In the genomic region with DNA sequence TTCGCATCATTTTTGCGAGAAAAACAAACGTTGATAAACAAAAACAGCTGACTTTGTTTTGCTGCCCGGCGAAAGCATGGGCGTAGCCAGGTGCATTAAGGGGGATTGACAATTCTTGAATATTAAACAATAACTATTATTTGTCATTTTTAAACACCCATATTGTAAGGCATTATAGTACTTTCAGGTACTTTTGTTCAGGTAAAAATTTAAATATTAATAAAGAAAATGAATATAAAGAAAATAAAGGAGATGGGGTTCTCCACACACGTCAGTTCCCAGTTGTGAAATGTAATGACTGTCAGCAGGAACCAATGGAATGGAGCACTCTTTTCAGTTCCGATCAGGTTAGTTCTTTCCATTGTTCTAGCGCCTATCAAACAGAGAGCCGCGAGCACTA, we compare ENCODE assay signal across 1 fruit fly cellular context.
TF ChIP-seq lines count a peak whose summit lies in the region.

Gene Coq3 (minus strand): TSS at position 58 of the 400 bp plus-strand sequence.
Gene Pld3 (plus strand): TSS at position 294 of the 400 bp plus-strand sequence.

TF ChIP-seq in whole organism, embryonic, 481 proteins besides CTCF, POLR2A, EP300 and RAD21 (continued from another document and continues in another):
- peak; percentile 86 for TF ChIP-seq CG12391 (tag; optimal IDR thresholded peaks at IDR 0.05; lab: Kevin White, UChicago)
- TF ChIP-seq dm (GFP tag; optimal IDR thresholded peaks at IDR 0.05; lab: Kevin White, UChicago), result no peak
- TF ChIP-seq GATAe (GFP tag; conservative IDR thresholded peaks at IDR 0.05; lab: Robert Waterston, UW), result no peak
- no peak for TF ChIP-seq bbx (GFP tag; IDR thresholded peaks at IDR 0.05; lab: Robert Waterston, UW; ENCODE audit: partially characterized antibody)
- peak; percentile 75 for TF ChIP-seq CG1603 (tag; optimal IDR thresholded peaks at IDR 0.05; lab: Kevin White, UChicago)
- TF ChIP-seq Sry-β (GFP tag; optimal IDR thresholded peaks at IDR 0.05; lab: Kevin White, UChicago), result no peak
- TF ChIP-seq dmrt99B (tag; optimal IDR thresholded peaks at IDR 0.05; lab: Kevin White, UChicago), result peak; percentile 86
- TF ChIP-seq Hr78 (GFP tag; optimal IDR thresholded peaks at IDR 0.05; lab: Kevin White, UChicago), result no peak
- peak; percentile 14 for TF ChIP-seq Myb (GFP tag; optimal IDR thresholded peaks at IDR 0.05; lab: Kevin White, UChicago)
- peak; percentile 54 for TF ChIP-seq CG1647 (GFP tag; optimal IDR thresholded peaks at IDR 0.05; lab: Kevin White, UChicago)
- TF ChIP-seq cg (GFP tag; optimal IDR thresholded peaks at IDR 0.05; lab: Kevin White, UChicago), result no peak
- peak; percentile 83 for TF ChIP-seq CG8924 (tag; optimal IDR thresholded peaks at IDR 0.05; lab: Kevin White, UChicago)
- peak; percentile 73 to 83 for TF ChIP-seq dpn (GFP tag; optimal IDR thresholded peaks at IDR 0.05; lab: Kevin White, UChicago)
- TF ChIP-seq CG10209 (GFP tag; optimal IDR thresholded peaks at IDR 0.05; lab: Kevin White, UChicago), result peak; percentile 81
- TF ChIP-seq ind (GFP tag; optimal IDR thresholded peaks at IDR 0.05; lab: Kevin White, UChicago), result peak; percentile 89
- peak; percentile 39 for TF ChIP-seq CG5180 (GFP tag; optimal IDR thresholded peaks at IDR 0.05; lab: Kevin White, UChicago)
- TF ChIP-seq CG1602 (GFP tag; optimal IDR thresholded peaks at IDR 0.05; lab: Kevin White, UChicago), result peak; percentile 72
- peak; percentile 73 for TF ChIP-seq chn (GFP tag; optimal IDR thresholded peaks at IDR 0.05; lab: Kevin White, UChicago)
- TF ChIP-seq emc (GFP tag; optimal IDR thresholded peaks at IDR 0.05; lab: Kevin White, UChicago), result no peak
- peak; percentile 70; the same call in 2 of the 3 replicates for TF ChIP-seq H15 (GFP tag; IDR thresholded peaks at IDR 0.05; lab: Robert Waterston, UW)
- peak; percentile 80 for TF ChIP-seq HHEX (GFP tag; optimal IDR thresholded peaks at IDR 0.05; lab: Kevin White, UChicago)
- TF ChIP-seq CG6813 (GFP tag; optimal IDR thresholded peaks at IDR 0.05; lab: Kevin White, UChicago), result peak; percentile 68
- TF ChIP-seq CG42726 (GFP tag; IDR thresholded peaks at IDR 0.05; lab: Robert Waterston, UW; ENCODE audit: partially characterized antibody), result no peak
- no peak for TF ChIP-seq amos (GFP tag; IDR thresholded peaks at IDR 0.05; lab: Robert Waterston, UW; ENCODE audit: partially characterized antibody)
- TF ChIP-seq Lpt (GFP tag; optimal IDR thresholded peaks at IDR 0.05; lab: Kevin White, UChicago), result no peak
- peak; percentile 71 for TF ChIP-seq CG6254 (GFP tag; optimal IDR thresholded peaks at IDR 0.05; lab: Kevin White, UChicago)
- peak; percentile 75; the same call in 2 of the 3 replicates for TF ChIP-seq CG2889 (GFP tag; IDR thresholded peaks at IDR 0.05; lab: Robert Waterston, UW)
- TF ChIP-seq org-1 (GFP tag; optimal IDR thresholded peaks at IDR 0.05; lab: Kevin White, UChicago), result peak; percentile 57
- no peak for TF ChIP-seq CG2129 (GFP tag; IDR thresholded peaks at IDR 0.05; lab: Robert Waterston, UW; ENCODE audit: partially characterized antibody)
- TF ChIP-seq Gug (GFP tag; IDR thresholded peaks at IDR 0.05; lab: Robert Waterston, UW), result peak; percentile 90
- peak; percentile 50 for TF ChIP-seq wdn (GFP tag; IDR thresholded peaks at IDR 0.05; lab: Robert Waterston, UW)
- peak; percentile 93 for TF ChIP-seq Drgx (GFP tag; IDR thresholded peaks at IDR 0.05; lab: Robert Waterston, UW)
- peak; percentile 72 for TF ChIP-seq Dip3 (GFP tag; optimal IDR thresholded peaks at IDR 0.05; lab: Kevin White, UChicago)
- TF ChIP-seq HLH54F (GFP tag; optimal IDR thresholded peaks at IDR 0.05; lab: Kevin White, UChicago), result peak; percentile 71
- peak; percentile 25 for TF ChIP-seq en (GFP tag; optimal IDR thresholded peaks at IDR 0.05; lab: Kevin White, UChicago)
- peak; percentile 84 for TF ChIP-seq CG15269 (tag; optimal IDR thresholded peaks at IDR 0.05; lab: Kevin White, UChicago)
- peak; percentile 87 for TF ChIP-seq gem (tag; optimal IDR thresholded peaks at IDR 0.05; lab: Kevin White, UChicago)
- TF ChIP-seq D19A (tag; optimal IDR thresholded peaks at IDR 0.05; lab: Kevin White, UChicago), result peak; percentile 72
- TF ChIP-seq CG12942 (GFP tag; optimal IDR thresholded peaks at IDR 0.05; lab: Kevin White, UChicago), result peak; percentile 69
- peak; percentile 75 for TF ChIP-seq CG18476 (GFP tag; optimal IDR thresholded peaks at IDR 0.05; lab: Kevin White, UChicago)
- peak; percentile 74 for TF ChIP-seq CG10267 (tag; optimal IDR thresholded peaks at IDR 0.05; lab: Kevin White, UChicago)
- 0 out of 3 replicates have a peak, but pooled peaks have one; percentile 36 for TF ChIP-seq sr (GFP tag; IDR thresholded peaks at IDR 0.05; lab: Robert Waterston, UW)
- TF ChIP-seq CG9609 (GFP tag; optimal IDR thresholded peaks at IDR 0.05; lab: Kevin White, UChicago), result peak; percentile 71
- peak; percentile 80 for TF ChIP-seq NFAT (GFP tag; IDR thresholded peaks at IDR 0.05; lab: Robert Waterston, UW)
- TF ChIP-seq MTF-1 (GFP tag; optimal IDR thresholded peaks at IDR 0.05; lab: Kevin White, UChicago; ENCODE audit: borderline replicate concordance), result peak; percentile 32
- no peak for TF ChIP-seq CG4282 (GFP tag; optimal IDR thresholded peaks at IDR 0.05; lab: Kevin White, UChicago)
- peak; percentile 63 for TF ChIP-seq CG14050 (GFP tag; IDR thresholded peaks at IDR 0.05; lab: Robert Waterston, UW)
- peak; percentile 75 for TF ChIP-seq Usf (GFP tag; optimal IDR thresholded peaks at IDR 0.05; lab: Kevin White, UChicago)
- no peak for TF ChIP-seq sd (tag; optimal IDR thresholded peaks at IDR 0.05; lab: Kevin White, UChicago)
- peak; percentile 79 for TF ChIP-seq ara (GFP tag; IDR thresholded peaks at IDR 0.05; lab: Robert Waterston, UW)
- no peak for TF ChIP-seq cad (GFP tag; optimal IDR thresholded peaks at IDR 0.05; lab: Kevin White, UChicago)
- peak; percentile 0 for TF ChIP-seq NK7.1 (GFP tag; optimal IDR thresholded peaks at IDR 0.05; lab: Kevin White, UChicago)
- peak; percentile 86 for TF ChIP-seq PHDP (tag; optimal IDR thresholded peaks at IDR 0.05; lab: Kevin White, UChicago)
- TF ChIP-seq CG33557 (GFP tag; optimal IDR thresholded peaks at IDR 0.05; lab: Kevin White, UChicago), result peak; percentile 54
- TF ChIP-seq HmgD (GFP tag; optimal IDR thresholded peaks at IDR 0.05; lab: Kevin White, UChicago), result no peak
- peak; percentile 80 for TF ChIP-seq bcd (GFP tag; optimal IDR thresholded peaks at IDR 0.05; lab: Kevin White, UChicago)
- peak; percentile 80 for TF ChIP-seq cwo (GFP tag; optimal IDR thresholded peaks at IDR 0.05; lab: Kevin White, UChicago)
- no peak for TF ChIP-seq tll (GFP tag; optimal IDR thresholded peaks at IDR 0.05; lab: Kevin White, UChicago)
- TF ChIP-seq CG14014 (GFP tag; IDR thresholded peaks at IDR 0.05; lab: Robert Waterston, UW), result peak; percentile 81
- peak; percentile 37 for TF ChIP-seq ash1 (GFP tag; optimal IDR thresholded peaks at IDR 0.05; lab: Kevin White, UChicago)
- 0 out of 2 replicates have a peak, but pooled peaks have one; percentile 20 for TF ChIP-seq Oaz (GFP tag; IDR thresholded peaks at IDR 0.05; lab: Robert Waterston, UW)
- peak; percentile 55 for TF ChIP-seq Bdp1 (GFP tag; optimal IDR thresholded peaks at IDR 0.05; lab: Kevin White, UChicago)
- TF ChIP-seq ro (GFP tag; IDR thresholded peaks at IDR 0.05; lab: Robert Waterston, UW), result no peak
- TF ChIP-seq pum (GFP tag; optimal IDR thresholded peaks at IDR 0.05; lab: Kevin White, UChicago), result peak; percentile 54
- TF ChIP-seq fd96Cb (tag; optimal IDR thresholded peaks at IDR 0.05; lab: Kevin White, UChicago), result peak; percentile 76
- TF ChIP-seq CG9437 (GFP tag; optimal IDR thresholded peaks at IDR 0.05; lab: Kevin White, UChicago), result peak; percentile 59
- TF ChIP-seq Lhr (GFP tag; optimal IDR thresholded peaks at IDR 0.05; lab: Kevin White, UChicago), result peak; percentile 36
- TF ChIP-seq pnt (GFP tag; optimal IDR thresholded peaks at IDR 0.05; lab: Kevin White, UChicago), result peak; percentile 50
- no peak for TF ChIP-seq sim (GFP tag; IDR thresholded peaks at IDR 0.05; lab: Robert Waterston, UW)
- no peak for TF ChIP-seq Dfd (GFP tag; optimal IDR thresholded peaks at IDR 0.05; lab: Kevin White, UChicago)
- peak; percentile 43 for TF ChIP-seq CG1792 (GFP tag; optimal IDR thresholded peaks at IDR 0.05; lab: Kevin White, UChicago)
- peak; percentile 77 for TF ChIP-seq Six4 (GFP tag; optimal IDR thresholded peaks at IDR 0.05; lab: Kevin White, UChicago)
- peak; percentile 8 for TF ChIP-seq cato (GFP tag; optimal IDR thresholded peaks at IDR 0.05; lab: Kevin White, UChicago; ENCODE audit: borderline replicate concordance)
- no peak for TF ChIP-seq zen2 (GFP tag; IDR thresholded peaks at IDR 0.05; lab: Robert Waterston, UW; ENCODE audit: partially characterized antibody)
- TF ChIP-seq CG18011 (GFP tag; optimal IDR thresholded peaks at IDR 0.05; lab: Kevin White, UChicago), result peak; percentile 76
- TF ChIP-seq pb (GFP tag; optimal IDR thresholded peaks at IDR 0.05; lab: Kevin White, UChicago), result no peak
- TF ChIP-seq MESR4 (GFP tag; optimal IDR thresholded peaks at IDR 0.05; lab: Kevin White, UChicago), result peak; percentile 16
- peak; percentile 1 for TF ChIP-seq CG9876 (GFP tag; optimal IDR thresholded peaks at IDR 0.05; lab: Kevin White, UChicago)
- TF ChIP-seq CG10462 (GFP tag; optimal IDR thresholded peaks at IDR 0.05; lab: Kevin White, UChicago), result peak; percentile 54
- TF ChIP-seq CG12769 (tag; optimal IDR thresholded peaks at IDR 0.05; lab: Kevin White, UChicago), result peak; percentile 79
- no peak for TF ChIP-seq toy (GFP tag; IDR thresholded peaks at IDR 0.05; lab: Robert Waterston, UW)
- TF ChIP-seq CG32772 (GFP tag; IDR thresholded peaks at IDR 0.05; lab: Robert Waterston, UW), result peak; percentile 73
- peak; percentile 52 for TF ChIP-seq ERR (GFP tag; optimal IDR thresholded peaks at IDR 0.05; lab: Kevin White, UChicago)
- TF ChIP-seq stwl (tag; optimal IDR thresholded peaks at IDR 0.05; lab: Kevin White, UChicago), result peak; percentile 26
- TF ChIP-seq gfzf (GFP tag; optimal IDR thresholded peaks at IDR 0.05; lab: Kevin White, UChicago), result no peak
- peak; percentile 72 for TF ChIP-seq tap (tag; optimal IDR thresholded peaks at IDR 0.05; lab: Kevin White, UChicago)
- TF ChIP-seq caup (GFP tag; optimal IDR thresholded peaks at IDR 0.05; lab: Kevin White, UChicago; ENCODE audit: severe bottlenecking), result peak; percentile 75
- TF ChIP-seq nau (GFP tag; optimal IDR thresholded peaks at IDR 0.05; lab: Kevin White, UChicago), result no peak
- TF ChIP-seq trh (GFP tag; optimal IDR thresholded peaks at IDR 0.05; lab: Kevin White, UChicago), result peak; percentile 19
- peak; percentile 61; the same call in 1 of the 2 replicates for TF ChIP-seq CG5953 (GFP tag; IDR thresholded peaks at IDR 0.05; lab: Robert Waterston, UW)
- peak; percentile 82 for TF ChIP-seq dysf (GFP tag; IDR thresholded peaks at IDR 0.05; lab: Robert Waterston, UW)
- TF ChIP-seq CG1529 (GFP tag; optimal IDR thresholded peaks at IDR 0.05; lab: Kevin White, UChicago), result peak; percentile 65
- peak; percentile 30 for TF ChIP-seq ab (GFP tag; optimal IDR thresholded peaks at IDR 0.05; lab: Kevin White, UChicago)
- TF ChIP-seq hkb (optimal IDR thresholded peaks at IDR 0.05; lab: Kevin White, UChicago), result no peak
- peak; percentile 88 for TF ChIP-seq hkb (GFP tag; IDR thresholded peaks at IDR 0.05; lab: Robert Waterston, UW)
- TF ChIP-seq CG10565 (GFP tag; optimal IDR thresholded peaks at IDR 0.05; lab: Kevin White, UChicago), result no peak
- peak; percentile 90 for TF ChIP-seq zfh1 (GFP tag; IDR thresholded peaks at IDR 0.05; lab: Robert Waterston, UW)
- peak; percentile 76 for TF ChIP-seq sisA (GFP tag; IDR thresholded peaks at IDR 0.05; lab: Robert Waterston, UW)
- no peak for TF ChIP-seq br (optimal IDR thresholded peaks at IDR 0.05; lab: Kevin White, UChicago)
- peak; percentile 66 for TF ChIP-seq Nf-YC (tag; optimal IDR thresholded peaks at IDR 0.05; lab: Kevin White, UChicago)
- TF ChIP-seq CG34376 (GFP tag; optimal IDR thresholded peaks at IDR 0.05; lab: Kevin White, UChicago), result peak; percentile 70
- TF ChIP-seq Dad (GFP tag; optimal IDR thresholded peaks at IDR 0.05; lab: Kevin White, UChicago), result peak; percentile 15
- TF ChIP-seq Mes4 (GFP tag; optimal IDR thresholded peaks at IDR 0.05; lab: Kevin White, UChicago), result peak; percentile 23
- peak; percentile 55 for TF ChIP-seq Side (GFP tag; optimal IDR thresholded peaks at IDR 0.05; lab: Kevin White, UChicago)
- no peak for TF ChIP-seq tna (GFP tag; IDR thresholded peaks at IDR 0.05; lab: Robert Waterston, UW; ENCODE audit: partially characterized antibody)
- peak; percentile 69 for TF ChIP-seq maf-S (GFP tag; optimal IDR thresholded peaks at IDR 0.05; lab: Kevin White, UChicago)
- TF ChIP-seq CG34224 (GFP tag; IDR thresholded peaks at IDR 0.05; lab: Robert Waterston, UW; ENCODE audit: partially characterized antibody), result no peak
- TF ChIP-seq CG7786 (GFP tag; optimal IDR thresholded peaks at IDR 0.05; lab: Kevin White, UChicago), result peak; percentile 65
- 0 out of 2 replicates have a peak, but pooled peaks have one; percentile 23 for TF ChIP-seq CG10321 (GFP tag; IDR thresholded peaks at IDR 0.05; lab: Robert Waterston, UW)
- TF ChIP-seq H2.0 (GFP tag; IDR thresholded peaks at IDR 0.05; lab: Robert Waterston, UW), result peak; percentile 73
- peak; percentile 48 for TF ChIP-seq Hand (GFP tag; optimal IDR thresholded peaks at IDR 0.05; lab: Kevin White, UChicago)
- TF ChIP-seq CG6765 (GFP tag; optimal IDR thresholded peaks at IDR 0.05; lab: Kevin White, UChicago), result peak; percentile 66
- TF ChIP-seq BtbVII (GFP tag; optimal IDR thresholded peaks at IDR 0.05; lab: Kevin White, UChicago), result peak; percentile 80
- peak; percentile 71 for TF ChIP-seq E2f2 (GFP tag; IDR thresholded peaks at IDR 0.05; lab: Robert Waterston, UW)
- TF ChIP-seq Bteb2 (GFP tag; optimal IDR thresholded peaks at IDR 0.05; lab: Kevin White, UChicago), result peak; percentile 77
- peak; percentile 8 for TF ChIP-seq da (GFP tag; optimal IDR thresholded peaks at IDR 0.05; lab: Kevin White, UChicago)
- no peak for TF ChIP-seq CG1832 (GFP tag; optimal IDR thresholded peaks at IDR 0.05; lab: Kevin White, UChicago)
- TF ChIP-seq CG13296 (GFP tag; optimal IDR thresholded peaks at IDR 0.05; lab: Kevin White, UChicago), result peak; percentile 83
- no peak for TF ChIP-seq pan (optimal IDR thresholded peaks at IDR 0.05; lab: Kevin White, UChicago)
- TF ChIP-seq pan (GFP tag; optimal IDR thresholded peaks at IDR 0.05 in 1 of 2, IDR thresholded peaks at IDR 0.05 in 1 of 2), result peak in 1 of 2 experiments; percentile 84
- TF ChIP-seq vvl (GFP tag; IDR thresholded peaks at IDR 0.05; lab: Robert Waterston, UW), result peak; percentile 94
- TF ChIP-seq B-H2 (GFP tag; optimal IDR thresholded peaks at IDR 0.05; lab: Kevin White, UChicago), result peak; percentile 87
- TF ChIP-seq Aef1 (GFP tag; IDR thresholded peaks at IDR 0.05; lab: Robert Waterston, UW), result peak; percentile 74
- peak; percentile 71 for TF ChIP-seq dati (GFP tag; IDR thresholded peaks at IDR 0.05; lab: Robert Waterston, UW)
- peak; percentile 69 for TF ChIP-seq CG4820 (GFP tag; optimal IDR thresholded peaks at IDR 0.05; lab: Kevin White, UChicago)
